Fruit fly (Drosophila melanogaster): ENCODE results near the gene alph.

Gene alph

dm6 chr3R:29559444-29559976 lies 32.1 kb upstream of the alph start:
- TF ChIP-seq CG4496 (GFP tag; IDR thresholded peaks at IDR 0.05) = no peak
- no peak for TF ChIP-seq CG32121 (GFP tag; IDR thresholded peaks at IDR 0.05)
- TF ChIP-seq CG8301 (tag; optimal IDR thresholded peaks at IDR 0.05) = no peak
- no peak for TF ChIP-seq rn (GFP tag; IDR thresholded peaks at IDR 0.05)
- TF ChIP-seq Snoo (tag; optimal IDR thresholded peaks at IDR 0.05) = no peak

- TF ChIP-seq CG14655 (GFP tag; optimal IDR thresholded peaks at IDR 0.05) = no peak
- TF ChIP-seq CG8301 (tag; optimal IDR thresholded peaks at IDR 0.05) = no peak
- TF ChIP-seq CG12605 (GFP tag; IDR thresholded peaks at IDR 0.05) = no peak
- TF ChIP-seq CG4496 (GFP tag; IDR thresholded peaks at IDR 0.05) = no peak
- TF ChIP-seq CG9948 (tag; optimal IDR thresholded peaks at IDR 0.05) = no peak
- TF ChIP-seq CG13204 (GFP tag; optimal IDR thresholded peaks at IDR 0.05) = no peak
- TF ChIP-seq Pif1B (GFP tag; optimal IDR thresholded peaks at IDR 0.05) = no peak
- TF ChIP-seq fd96Ca (GFP tag; IDR thresholded peaks at IDR 0.05) = no peak
- no peak for TF ChIP-seq CG34367 (tag; optimal IDR thresholded peaks at IDR 0.05)
- TF ChIP-seq gl (tag; optimal IDR thresholded peaks at IDR 0.05) = no peak
- no peak for TF ChIP-seq CG8159 (tag; optimal IDR thresholded peaks at IDR 0.05)
- no peak for TF ChIP-seq Snoo (tag; optimal IDR thresholded peaks at IDR 0.05)
- no peak for TF ChIP-seq CG10348 (GFP tag; IDR thresholded peaks at IDR 0.05)
- no peak for TF ChIP-seq rn (GFP tag; IDR thresholded peaks at IDR 0.05)
- no peak for TF ChIP-seq CG17806 (tag; optimal IDR thresholded peaks at IDR 0.05)
- TF ChIP-seq D1 (tag; optimal IDR thresholded peaks at IDR 0.05) = no peak
- no peak for TF ChIP-seq CG32121 (GFP tag; IDR thresholded peaks at IDR 0.05)
These were observed 31.2 kb upstream of the alph start for dm6 chr3R:29560418-29560817.

dm6 chr3R:29562579-29562978 lies 29.1 kb upstream of the alph start:
- TF ChIP-seq Pif1A (GFP tag; optimal IDR thresholded peaks at IDR 0.05) = no peak
- no peak for TF ChIP-seq EcR (GFP tag; optimal IDR thresholded peaks at IDR 0.05)
- no peak for TF ChIP-seq CG4496 (GFP tag; IDR thresholded peaks at IDR 0.05)
- TF ChIP-seq CG14655 (GFP tag; optimal IDR thresholded peaks at IDR 0.05) = no peak
- no peak for TF ChIP-seq CG10348 (GFP tag; IDR thresholded peaks at IDR 0.05)
- TF ChIP-seq Ets98B (GFP tag; IDR thresholded peaks at IDR 0.05) = no peak
- no peak for TF ChIP-seq rn (GFP tag; IDR thresholded peaks at IDR 0.05)
- TF ChIP-seq Pif1B (GFP tag; optimal IDR thresholded peaks at IDR 0.05) = no peak
- no peak for TF ChIP-seq CG17806 (tag; optimal IDR thresholded peaks at IDR 0.05)

dm6 chr3R:29565744-29566143 lies 25.9 kb upstream of the alph start:
- TF ChIP-seq CG32121 (GFP tag; IDR thresholded peaks at IDR 0.05) = no peak
- TF ChIP-seq CG4496 (GFP tag; IDR thresholded peaks at IDR 0.05) = 0 out of 3 replicates have a peak, but pooled peaks have one; percentile 14

dm6 chr3R:29566997-29567670 lies 24.5 kb upstream of the alph start:
- TF ChIP-seq gl (tag; optimal IDR thresholded peaks at IDR 0.05) = peak; percentile 6
- TF ChIP-seq CG32121 (GFP tag; IDR thresholded peaks at IDR 0.05) = peak; percentile 70
- TF ChIP-seq CG15710 (tag; optimal IDR thresholded peaks at IDR 0.05) = peak; percentile 69
- TF ChIP-seq CG4496 (GFP tag; IDR thresholded peaks at IDR 0.05) = peak; percentile 83
- TF ChIP-seq CG34367 (tag; optimal IDR thresholded peaks at IDR 0.05) = peak; percentile 61
- peak; percentile 62 for TF ChIP-seq Pif1A (GFP tag; optimal IDR thresholded peaks at IDR 0.05)
- TF ChIP-seq CG10348 (GFP tag; IDR thresholded peaks at IDR 0.05) = no peak
- peak; percentile 44; the same call in 1 of the 2 replicates for TF ChIP-seq CG12605 (GFP tag; IDR thresholded peaks at IDR 0.05)
- peak; percentile 25 for TF ChIP-seq D1 (tag; optimal IDR thresholded peaks at IDR 0.05)
- TF ChIP-seq CG8159 (tag; optimal IDR thresholded peaks at IDR 0.05) = peak; percentile 67
- TF ChIP-seq fd96Ca (GFP tag; IDR thresholded peaks at IDR 0.05) = peak; percentile 85
- no peak for TF ChIP-seq CG13204 (GFP tag; optimal IDR thresholded peaks at IDR 0.05)
- peak; percentile 51 for TF ChIP-seq Pif1B (GFP tag; optimal IDR thresholded peaks at IDR 0.05)
- peak; percentile 61 for TF ChIP-seq CG14655 (GFP tag; optimal IDR thresholded peaks at IDR 0.05)
- TF ChIP-seq CG9948 (tag; optimal IDR thresholded peaks at IDR 0.05) = peak; percentile 65
- TF ChIP-seq Ets98B (GFP tag; IDR thresholded peaks at IDR 0.05) = peak; percentile 71
- TF ChIP-seq CG17806 (tag; optimal IDR thresholded peaks at IDR 0.05) = peak; percentile 62
- peak; percentile 80 for TF ChIP-seq Snoo (tag; optimal IDR thresholded peaks at IDR 0.05)
- peak; percentile 42; the same call in 1 of the 2 replicates for TF ChIP-seq rn (GFP tag; IDR thresholded peaks at IDR 0.05)
- TF ChIP-seq EcR (GFP tag; optimal IDR thresholded peaks at IDR 0.05) = no peak
- TF ChIP-seq CG8301 (tag; optimal IDR thresholded peaks at IDR 0.05) = peak; percentile 57

- TF ChIP-seq Snoo (tag; optimal IDR thresholded peaks at IDR 0.05) = no peak
- no peak for TF ChIP-seq CG32121 (GFP tag; IDR thresholded peaks at IDR 0.05)
- TF ChIP-seq CG34367 (tag; optimal IDR thresholded peaks at IDR 0.05) = peak; percentile 38
- TF ChIP-seq CG9948 (tag; optimal IDR thresholded peaks at IDR 0.05) = peak; percentile 67
- no peak for TF ChIP-seq Ets98B (GFP tag; IDR thresholded peaks at IDR 0.05)
- no peak for TF ChIP-seq EcR (GFP tag; optimal IDR thresholded peaks at IDR 0.05)
- TF ChIP-seq CG12605 (GFP tag; IDR thresholded peaks at IDR 0.05) = peak; percentile 39; the same call in 1 of the 2 replicates
- no peak for TF ChIP-seq CG10348 (GFP tag; IDR thresholded peaks at IDR 0.05)
- no peak for TF ChIP-seq CG13204 (GFP tag; optimal IDR thresholded peaks at IDR 0.05)
- TF ChIP-seq gl (tag; optimal IDR thresholded peaks at IDR 0.05) = no peak
- no peak for TF ChIP-seq fd96Ca (GFP tag; IDR thresholded peaks at IDR 0.05)
- no peak for TF ChIP-seq rn (GFP tag; IDR thresholded peaks at IDR 0.05)
- peak; percentile 72 for TF ChIP-seq CG14655 (GFP tag; optimal IDR thresholded peaks at IDR 0.05)
- TF ChIP-seq D1 (tag; optimal IDR thresholded peaks at IDR 0.05) = no peak
- TF ChIP-seq CG15710 (tag; optimal IDR thresholded peaks at IDR 0.05) = peak; percentile 66
- TF ChIP-seq CG8159 (tag; optimal IDR thresholded peaks at IDR 0.05) = peak; percentile 78
- peak; percentile 17 for TF ChIP-seq Pif1B (GFP tag; optimal IDR thresholded peaks at IDR 0.05)
- TF ChIP-seq CG8301 (tag; optimal IDR thresholded peaks at IDR 0.05) = peak; percentile 69
- peak; percentile 66 for TF ChIP-seq CG17806 (tag; optimal IDR thresholded peaks at IDR 0.05)
- TF ChIP-seq Pif1A (GFP tag; optimal IDR thresholded peaks at IDR 0.05) = no peak
- no peak for TF ChIP-seq CG4496 (GFP tag; IDR thresholded peaks at IDR 0.05)
These were observed 21.3 kb upstream of the alph start for dm6 chr3R:29570239-29570814.
